Worm (Caenorhabditis elegans) whole organism, mixed stage, embryonic: ENCODE results near the gene Y57A10A.14.
"Not testable (repeated sequence)": the region's sequence is repeated elsewhere in the genome, so short reads cannot be mapped to it uniquely, and the experiment has no call there.

Experiments used
- M03D4.4 ChIP-seq: sonication (generic microtip); optimal IDR thresholded peaks from 2 replicates; lab custom pipeline; 2017; ENCODE audit warnings: mild to moderate bottlenecking, missing genetic modification characterization, missing compliant biosample characterization
- bed-3 ChIP-seq: fragments of 200-800 bp; sonication (Bioruptor generic); optimal IDR thresholded peaks from 3 replicates; lab custom pipeline; 2018; ENCODE audit warnings: mild to moderate bottlenecking, missing genetic modification characterization, moderate library complexity, missing compliant biosample characterization
- blmp-1 ChIP-seq: fragments of 150-350 bp; optimal IDR thresholded peaks from 2 replicates; lab custom pipeline; 2014; ENCODE audit warnings: missing biosample characterization, missing genetic modification characterization
- ceh-39 ChIP-seq: fragments of 150-350 bp; optimal IDR thresholded peaks from 2 replicates; lab custom pipeline; 2014; ENCODE audit warnings: missing biosample characterization, missing genetic modification characterization
- ceh-43 ChIP-seq: fragments of 200-800 bp; sonication (Bioruptor generic); optimal IDR thresholded peaks from 2 replicates; lab custom pipeline; 2018; ENCODE audit warnings: mild to moderate bottlenecking, missing genetic modification characterization, moderate library complexity, missing compliant biosample characterization
- ceh-83 ChIP-seq: fragments of 200-800 bp; sonication (Bioruptor generic); optimal IDR thresholded peaks from 2 replicates; lab custom pipeline; 2018; ENCODE audit warnings: mild to moderate bottlenecking, missing genetic modification characterization, missing compliant biosample characterization
- ces-1 ChIP-seq: fragments of 150-350 bp; optimal IDR thresholded peaks from 2 replicates; lab custom pipeline; 2014; ENCODE audit warnings: missing biosample characterization, missing genetic modification reagents, missing genetic modification characterization
- drap-1 ChIP-seq: fragments of 200-800 bp; sonication (Bioruptor generic); optimal IDR thresholded peaks from 3 replicates; lab custom pipeline; 2018; ENCODE audit warnings: mild to moderate bottlenecking, missing genetic modification characterization, missing compliant biosample characterization
- elt-1 ChIP-seq: sonication (generic microtip); optimal IDR thresholded peaks from 2 replicates; lab custom pipeline; 2017; ENCODE audit warnings: missing genetic modification characterization, mild to moderate bottlenecking, missing compliant biosample characterization, antibody characterized with exemption, moderate library complexity, borderline replicate concordance; ENCODE audit not compliant: insufficient read depth
- elt-3 ChIP-seq: fragments of 150-350 bp; optimal IDR thresholded peaks from 2 replicates; lab custom pipeline; 2014; ENCODE audit warnings: missing biosample characterization, missing genetic modification characterization
- flh-1 ChIP-seq: fragments of 200-800 bp; sonication (Bioruptor generic); optimal IDR thresholded peaks from 2 replicates; lab custom pipeline; 2018; ENCODE audit warnings: mild to moderate bottlenecking, missing genetic modification characterization, moderate library complexity, missing compliant biosample characterization
- ham-2 ChIP-seq: fragments of 200-800 bp; sonication (Bioruptor generic); optimal IDR thresholded peaks from 2 replicates; lab custom pipeline; 2018; ENCODE audit warnings: mild to moderate bottlenecking, missing genetic modification characterization, missing compliant biosample characterization
- hlh-1 ChIP-seq: fragments of 150-350 bp; optimal IDR thresholded peaks from 2 replicates; lab custom pipeline; 2014; ENCODE audit warnings: missing biosample characterization, missing genetic modification reagents, missing genetic modification characterization
- lsy-2 ChIP-seq: fragments of 150-350 bp; optimal IDR thresholded peaks from 2 replicates; lab custom pipeline; 2014; ENCODE audit warnings: missing biosample characterization, missing genetic modification characterization
- mab-5 ChIP-seq: fragments of 150-350 bp; optimal IDR thresholded peaks from 2 replicates; lab custom pipeline; 2014; ENCODE audit warnings: missing biosample characterization, missing genetic modification characterization
- mep-1 ChIP-seq: fragments of 150-350 bp; optimal IDR thresholded peaks from 2 replicates; lab custom pipeline; 2017; ENCODE audit warnings: missing biosample characterization, missing genetic modification reagents, missing genetic modification characterization, inconsistent platforms
- mls-2 ChIP-seq: sonication (generic microtip); optimal IDR thresholded peaks from 2 replicates; lab custom pipeline; 2016; ENCODE audit warnings: mild to moderate bottlenecking, missing genetic modification characterization, moderate library complexity, missing compliant biosample characterization
- nhr-12 ChIP-seq: fragments of 150-350 bp; optimal IDR thresholded peaks from 2 replicates; lab custom pipeline; 2014; ENCODE audit warnings: missing biosample characterization, missing genetic modification characterization
- nhr-237 ChIP-seq: fragments of 150-350 bp; optimal IDR thresholded peaks from 2 replicates; lab custom pipeline; 2014; ENCODE audit warnings: missing biosample characterization, missing genetic modification characterization
- nhr-28 ChIP-seq: fragments of 150-350 bp; optimal IDR thresholded peaks from 2 replicates; lab custom pipeline; 2014; ENCODE audit warnings: missing biosample characterization, missing genetic modification characterization
- sem-2 ChIP-seq: fragments of 200-800 bp; sonication (Bioruptor generic); optimal IDR thresholded peaks from 2 replicates; lab custom pipeline; 2018; ENCODE audit warnings: mild to moderate bottlenecking, missing genetic modification characterization, missing compliant biosample characterization
- snpc-4 ChIP-seq: fragments of 150-350 bp; optimal IDR thresholded peaks from 2 replicates; lab custom pipeline; 2014; ENCODE audit warnings: missing biosample characterization, missing genetic modification characterization
- tbx-8 ChIP-seq: fragments of 200-800 bp; sonication (Bioruptor generic); optimal IDR thresholded peaks from 2 replicates; lab custom pipeline; 2018; ENCODE audit warnings: mild to moderate bottlenecking, missing genetic modification characterization, moderate library complexity, missing compliant biosample characterization
- unc-120 ChIP-seq: sonication (generic microtip); optimal IDR thresholded peaks from 2 replicates; lab custom pipeline; 2017; ENCODE audit warnings: missing genetic modification characterization, missing compliant biosample characterization; ENCODE audit not compliant: poor library complexity, severe bottlenecking
- unc-39 ChIP-seq: fragments of 150-350 bp; optimal IDR thresholded peaks from 2 replicates; lab custom pipeline; 2014; ENCODE audit warnings: missing biosample characterization, missing genetic modification characterization
- unc-62 ChIP-seq: fragments of 150-350 bp; optimal IDR thresholded peaks from 2 replicates; lab custom pipeline; 2014; ENCODE audit warnings: missing biosample characterization, missing genetic modification reagents, missing genetic modification characterization
- zip-8 ChIP-seq: fragments of 150-350 bp; optimal IDR thresholded peaks from 2 replicates; lab custom pipeline; 2014; ENCODE audit warnings: missing biosample characterization, missing genetic modification characterization
- ztf-11 ChIP-seq: fragments of 150-350 bp; optimal IDR thresholded peaks from 2 replicates; lab custom pipeline; 2014; ENCODE audit warnings: missing biosample characterization, missing genetic modification characterization

Y57A10A.14 gene

DNA sequence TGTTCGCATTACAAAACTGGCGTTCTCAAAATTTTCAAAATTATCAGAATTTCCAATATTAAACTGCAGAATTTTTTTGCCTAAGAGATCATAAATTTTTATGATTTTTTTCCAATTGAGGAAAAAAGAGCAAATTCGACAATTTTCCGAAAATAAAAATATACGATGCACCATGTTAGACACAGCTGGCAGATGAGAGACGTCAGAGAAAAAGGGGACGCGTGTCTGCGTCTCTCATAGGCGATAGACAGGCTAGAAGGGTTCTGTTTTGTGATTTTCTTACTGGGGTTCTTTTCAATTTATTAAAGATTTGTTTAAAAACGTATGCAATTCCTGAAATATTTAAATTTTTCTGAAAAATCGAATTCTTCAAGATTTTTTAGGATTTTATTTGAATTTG is 22.7 kb upstream of the Y57A10A.14 start:
- no peak for TF ChIP-seq zip-8 (tag; lab: Kevin White, UChicago)
- TF ChIP-seq lsy-2, result peak; percentile 19
- TF ChIP-seq, all 35 proteins: peak for 1

- TF ChIP-seq nhr-28, M03D4.4, hlh-1 (tag; lab: Kevin White, UChicago): not testable (repeated sequence)
Observed at ce11 chrII:12164539-12164938, 21.2 kb upstream of the Y57A10A.14 start, which contains the start of gene Y57A10A.8. Y57A10A.8 (plus strand) TSS chrII:12164839.

DNA sequence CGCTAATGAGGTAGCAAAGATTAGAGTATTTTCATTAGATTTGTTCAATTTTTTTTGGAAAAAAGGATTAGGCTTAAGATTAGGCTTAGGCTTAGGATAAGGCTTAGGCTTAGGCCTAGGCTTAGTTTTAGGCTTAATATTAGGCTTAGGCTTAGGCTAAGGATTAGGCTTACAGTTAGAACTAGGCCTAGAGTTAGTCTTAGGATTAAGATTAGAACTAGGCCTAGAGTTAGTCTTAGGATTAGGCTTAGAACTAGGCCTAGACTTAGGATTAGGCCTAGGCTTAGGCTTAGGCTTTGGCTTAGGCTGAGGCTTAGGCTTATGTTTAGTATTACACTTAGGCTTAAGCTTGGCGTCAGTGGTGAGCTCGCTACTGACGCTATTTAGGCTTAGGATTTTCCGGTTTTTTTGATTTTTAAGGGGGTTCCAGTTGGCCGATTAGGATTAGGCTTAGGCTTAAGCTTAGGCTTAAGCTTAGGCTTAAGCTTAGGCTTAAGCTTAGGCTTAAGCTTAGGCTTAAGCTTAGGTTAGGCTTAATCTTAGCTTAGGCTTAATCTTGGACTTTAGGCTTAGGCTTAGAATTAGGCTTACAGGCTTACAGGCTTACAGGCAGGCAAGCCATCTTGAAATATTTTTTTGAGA is 16.1 kb upstream of the Y57A10A.14 start:
- TF ChIP-seq nhr-28 (tag; lab: Kevin White, UChicago) (no peak), ceh-39 (tag; lab: Kevin White, UChicago) (no peak), unc-62 (GFP tag; lab: Kevin White, UChicago) (no peak), ham-2 (GFP tag; lab: Kevin White, UChicago) (no peak), mab-5 (tag; lab: Kevin White, UChicago) (no peak), M03D4.4 (tag; lab: Kevin White, UChicago) (no peak)

DNA sequence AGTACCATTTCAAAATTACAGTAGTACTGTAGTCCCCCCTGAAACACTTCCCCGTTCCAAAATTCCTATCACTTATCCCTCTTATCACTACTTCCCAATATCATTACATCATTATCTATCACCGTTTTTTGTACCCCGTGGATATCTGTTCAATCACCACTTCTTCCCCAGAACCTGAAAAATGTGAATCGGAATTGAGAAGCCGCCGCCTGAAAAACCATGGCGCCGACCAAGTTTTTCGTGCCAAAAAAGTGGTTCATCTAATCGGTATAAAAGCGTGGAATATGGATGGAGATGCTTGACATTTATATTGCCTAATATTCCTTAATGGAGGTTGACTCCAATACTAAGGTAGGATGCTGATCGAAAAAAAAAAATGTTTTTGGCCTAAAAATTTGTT is 13.5 kb upstream of the Y57A10A.14 start, which contains the start of gene rol-1:
Gene rol-1, plus strand, starts transcription at position 301 of the 400 bp plus-strand sequence.
- TF ChIP-seq hlh-1 (tag; lab: Kevin White, UChicago) (no peak), elt-1 (tag; lab: Kevin White, UChicago) (no peak), unc-39 (no peak), ceh-83 (no peak), lsy-2 (no peak), unc-62 (GFP tag; lab: Kevin White, UChicago) (no peak), ztf-11 (tag; lab: Kevin White, UChicago) (no peak), flh-1 (GFP tag; lab: Kevin White, UChicago) (no peak)
- TF ChIP-seq, all 35 proteins: peak for 0

- TF ChIP-seq hlh-1 (tag; lab: Kevin White, UChicago) (no peak), mep-1 (tag; lab: Kevin White, UChicago) (no peak), mls-2 (tag; lab: Kevin White, UChicago) (no peak), mab-5 (tag; lab: Kevin White, UChicago) (no peak), ces-1 (GFP tag; lab: Kevin White, UChicago) (no peak), ceh-39 (tag; lab: Kevin White, UChicago) (no peak), drap-1 (no peak), unc-62 (GFP tag; lab: Kevin White, UChicago) (no peak), ceh-43 (GFP tag; lab: Kevin White, UChicago) (no peak), snpc-4 (tag; lab: Kevin White, UChicago) (no peak), M03D4.4 (tag; lab: Kevin White, UChicago) (no peak), elt-3 (tag; lab: Kevin White, UChicago) (no peak), ham-2 (GFP tag; lab: Kevin White, UChicago) (no peak)
- TF ChIP-seq, all 35 proteins: peak for 0
Observed at ce11 chrII:12175398-12175797, 10.3 kb upstream of the Y57A10A.14 start.

DNA sequence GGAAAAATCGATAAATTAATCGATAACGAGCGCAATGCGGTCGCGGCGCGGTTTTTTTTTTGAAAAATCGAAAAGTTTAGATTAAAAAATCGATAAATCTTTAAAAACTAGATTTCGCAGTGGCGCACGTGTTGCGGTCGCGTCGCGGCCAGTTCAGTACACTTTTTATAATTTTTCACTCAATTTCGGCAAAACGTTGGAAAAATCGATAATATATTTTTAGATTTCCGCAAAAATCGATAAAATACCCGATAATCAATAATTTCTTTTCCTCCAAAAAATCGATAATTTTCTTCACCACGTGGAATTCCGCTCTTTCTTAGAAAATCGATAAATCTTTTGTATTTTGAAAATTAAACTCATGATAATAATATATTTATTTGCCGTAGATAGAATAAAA is 9.2 kb upstream of the Y57A10A.14 start:
- TF ChIP-seq elt-1 (tag; lab: Kevin White, UChicago), result no peak
- TF ChIP-seq ceh-39 (tag; lab: Kevin White, UChicago), result no peak
- no peak for TF ChIP-seq ceh-43 (GFP tag; lab: Kevin White, UChicago)
- TF ChIP-seq blmp-1, result no peak
- no peak for TF ChIP-seq zip-8 (tag; lab: Kevin White, UChicago)
- no peak for TF ChIP-seq snpc-4 (tag; lab: Kevin White, UChicago)
- no peak for TF ChIP-seq bed-3 (GFP tag; lab: Kevin White, UChicago)
- TF ChIP-seq hlh-1 (tag; lab: Kevin White, UChicago), result no peak
- no peak for TF ChIP-seq nhr-237
- TF ChIP-seq nhr-12 (tag; lab: Kevin White, UChicago), result no peak
- no peak for TF ChIP-seq M03D4.4 (tag; lab: Kevin White, UChicago)
- TF ChIP-seq flh-1 (GFP tag; lab: Kevin White, UChicago), result no peak
- no peak for TF ChIP-seq ham-2 (GFP tag; lab: Kevin White, UChicago)
- no peak for TF ChIP-seq lsy-2
- no peak for TF ChIP-seq tbx-8 (GFP tag; lab: Kevin White, UChicago)
- no peak for TF ChIP-seq unc-39
- no peak for TF ChIP-seq mab-5 (tag; lab: Kevin White, UChicago)
- TF ChIP-seq unc-120 (tag; lab: Kevin White, UChicago), result no peak
- no peak for TF ChIP-seq sem-2 (GFP tag; lab: Kevin White, UChicago)
